Worm (Caenorhabditis elegans): ENCODE results near the gene C28D4.4.

Gene C28D4.4

DNA sequence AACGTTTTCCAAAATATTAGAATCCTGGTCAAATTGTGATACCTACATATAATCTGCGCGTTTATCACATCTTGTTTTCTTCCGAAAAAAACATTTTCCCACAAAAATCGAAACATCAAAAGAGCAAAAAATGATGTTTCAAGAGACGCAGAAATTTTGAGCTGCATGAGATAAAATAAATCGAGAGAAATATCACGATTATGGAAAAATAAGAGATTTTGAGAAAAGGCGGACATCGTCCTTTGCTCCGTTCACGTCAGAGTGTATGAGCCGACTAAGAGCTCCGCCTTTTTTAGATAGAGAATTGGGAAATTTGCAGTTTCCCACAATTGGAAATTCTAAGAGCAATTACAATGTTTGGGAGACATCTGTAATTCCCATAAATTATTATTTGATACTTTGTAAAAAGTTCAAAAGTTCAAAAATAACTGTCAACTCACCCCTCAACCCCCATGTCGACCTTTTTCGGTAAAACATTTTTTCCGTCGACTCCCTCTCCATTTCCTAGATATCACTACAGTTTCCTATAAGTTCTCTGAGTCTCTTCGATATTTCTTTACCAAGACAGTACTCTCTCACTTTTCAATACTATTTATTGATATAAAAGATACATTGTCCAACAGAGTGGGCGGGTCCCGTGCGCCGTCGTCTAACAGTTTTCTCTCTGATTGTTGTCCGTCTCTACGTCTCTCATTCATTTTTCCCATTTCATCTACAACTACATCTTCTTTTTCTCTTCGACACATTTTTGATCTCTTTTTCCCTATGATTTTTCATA is 12.0 kb upstream of the C28D4.4 start (continued):
- TF ChIP-seq egl-43 (GFP tag; IDR thresholded peaks at IDR 0.05): no peak
- no peak for TF ChIP-seq ceh-62 (tag; optimal IDR thresholded peaks at IDR 0.05)
- TF ChIP-seq dmd-9 (GFP tag; IDR thresholded peaks at IDR 0.05): no peak
- TF ChIP-seq nhr-42 (GFP tag; IDR thresholded peaks at IDR 0.05): no peak
- no peak for TF ChIP-seq nhr-11 (tag; optimal IDR thresholded peaks at IDR 0.05)
- TF ChIP-seq zip-2 (tag; optimal IDR thresholded peaks at IDR 0.05): no peak
- TF ChIP-seq lin-29 (GFP tag; IDR thresholded peaks at IDR 0.05): no peak
- peak; percentile 48 for TF ChIP-seq nhr-77 (tag; optimal IDR thresholded peaks at IDR 0.05)
- TF ChIP-seq snpc-1.2 (GFP tag; IDR thresholded peaks at IDR 0.05): no peak
- no peak for TF ChIP-seq zag-1 (tag; optimal IDR thresholded peaks at IDR 0.05)
- TF ChIP-seq daf-16 (GFP tag; optimal IDR thresholded peaks at IDR 0.05): no peak
- peak; percentile 56 for TF ChIP-seq daf-16 (tag; optimal IDR thresholded peaks at IDR 0.05)
- TF ChIP-seq jun-1 (tag; optimal IDR thresholded peaks at IDR 0.05): no peak
- peak; percentile 39 for TF ChIP-seq mep-1 (tag; optimal IDR thresholded peaks at IDR 0.05)
- TF ChIP-seq nhr-10 (tag; optimal IDR thresholded peaks at IDR 0.05): peak; percentile 10
- TF ChIP-seq hlh-30 (tag; optimal IDR thresholded peaks at IDR 0.05; ENCODE audit: insufficient read depth): peak; percentile 73
- no peak for TF ChIP-seq daf-19 (GFP tag; conservative IDR thresholded peaks at IDR 0.05)
- TF ChIP-seq ztf-7 (tag; optimal IDR thresholded peaks at IDR 0.05): no peak
- TF ChIP-seq nhr-76 (tag; optimal IDR thresholded peaks at IDR 0.05): no peak
- TF ChIP-seq ztf-11 (tag; optimal IDR thresholded peaks at IDR 0.05): no peak
- TF ChIP-seq tra-1 (GFP tag; IDR thresholded peaks at IDR 0.05): no peak
- no peak for TF ChIP-seq Y105C5A.15 (GFP tag; IDR thresholded peaks at IDR 0.05)
- TF ChIP-seq ceh-82 (tag; optimal IDR thresholded peaks at IDR 0.05): no peak
- peak; percentile 60 for TF ChIP-seq pqm-1 (tag; optimal IDR thresholded peaks at IDR 0.05)
- TF ChIP-seq unc-39 (tag; optimal IDR thresholded peaks at IDR 0.05): no peak
- no peak for TF ChIP-seq R02D3.7 (tag; optimal IDR thresholded peaks at IDR 0.05)
- no peak for TF ChIP-seq mes-2 (tag; optimal IDR thresholded peaks at IDR 0.05; ENCODE audit: poor library complexity, severe bottlenecking)
- TF ChIP-seq nhr-6 (tag; optimal IDR thresholded peaks at IDR 0.05): no peak
- TF ChIP-seq dve-1 (tag; optimal IDR thresholded peaks at IDR 0.05; ENCODE audit: insufficient read depth): peak; percentile 89
- no peak for TF ChIP-seq daf-8 (GFP tag; IDR thresholded peaks at IDR 0.05)
- no peak for TF ChIP-seq nhr-48 (tag; optimal IDR thresholded peaks at IDR 0.05)
- no peak for TF ChIP-seq snpc-4 (tag; optimal IDR thresholded peaks at IDR 0.05)
- TF ChIP-seq ceh-44 (GFP tag; IDR thresholded peaks at IDR 0.05): no peak
- TF ChIP-seq hlh-11 (tag; optimal IDR thresholded peaks at IDR 0.05): peak; percentile 69
- peak; percentile 71 for TF ChIP-seq dmd-6 (GFP tag; IDR thresholded peaks at IDR 0.05)
- no peak for TF ChIP-seq T26A8.4 (GFP tag; IDR thresholded peaks at IDR 0.05)
- peak; percentile 94 for TF ChIP-seq nhr-28 (tag; optimal IDR thresholded peaks at IDR 0.05)

ce11 chrIV:9755713-9756112 is 10.9 kb upstream of the C28D4.4 start:
- no peak for TF ChIP-seq unc-62 (GFP tag; optimal IDR thresholded peaks at IDR 0.05 in 1 of 2)
- TF ChIP-seq unc-62 (tag; optimal IDR thresholded peaks at IDR 0.05): no peak
- TF ChIP-seq lin-1 (GFP tag; IDR thresholded peaks at IDR 0.05): no peak
- no peak for TF ChIP-seq skn-1 (tag; optimal IDR thresholded peaks at IDR 0.05)
- no peak for TF ChIP-seq nhr-76 (tag; optimal IDR thresholded peaks at IDR 0.05)
- no peak for TF ChIP-seq nhr-6 (tag; optimal IDR thresholded peaks at IDR 0.05)
- no peak for TF ChIP-seq mxl-3 (GFP tag; optimal IDR thresholded peaks at IDR 0.05)
- peak; percentile 61 for TF ChIP-seq nhr-28 (tag; optimal IDR thresholded peaks at IDR 0.05)
- no peak for TF ChIP-seq nhr-11 (tag; optimal IDR thresholded peaks at IDR 0.05)
